Fruit fly (Drosophila melanogaster) whole organism, embryonic: ENCODE data around the gene CG32793.

Source experiments
- BEAF-32 ChIP-seq: fragments of 200-800 bp; sonication (Bioruptor generic); optimal IDR thresholded peaks from 3 replicates; lab custom pipeline; 2017; ENCODE audit warnings: missing biosample characterization, missing genetic modification characterization, mild to moderate bottlenecking, moderate library complexity, missing genetic modification reagents
- Bgb ChIP-seq: fragments of 200-800 bp; sonication (Bioruptor generic); IDR thresholded peaks from 2 replicates; pipeline ENCODE4 v1.3.6; 2022; ENCODE audit warnings: missing biosample characterization, missing genetic modification characterization; ENCODE audit not compliant: partially characterized antibody
- CG10147 ChIP-seq: fragments of 200-800 bp; sonication (Bioruptor generic); optimal IDR thresholded peaks from 2 replicates; lab custom pipeline; 2019; ENCODE audit warnings: missing biosample characterization, mild to moderate bottlenecking, missing genetic modification characterization, moderate library complexity
- CG11247 ChIP-seq: fragments of 200-800 bp; sonication (Bioruptor generic); IDR thresholded peaks from 2 replicates; pipeline ENCODE4 v1.3.6; 2022; ENCODE audit warnings: missing biosample characterization, missing genetic modification characterization
- CG11504 ChIP-seq: fragments of 200-800 bp; sonication (Bioruptor generic); optimal IDR thresholded peaks from 3 replicates; lab custom pipeline; 2019; ENCODE audit warnings: missing biosample characterization, mild to moderate bottlenecking, missing genetic modification characterization, moderate library complexity
- CG14710 ChIP-seq: fragments of 200-800 bp; sonication (Bioruptor generic); optimal IDR thresholded peaks from 3 replicates; lab custom pipeline; 2019; ENCODE audit warnings: missing biosample characterization, mild to moderate bottlenecking, missing genetic modification characterization, moderate library complexity
- CG14965 ChIP-seq: fragments of 200-800 bp; sonication (Bioruptor generic); optimal IDR thresholded peaks from 2 replicates; lab custom pipeline; 2016; ENCODE audit warnings: missing biosample characterization, missing genetic modification characterization, borderline replicate concordance
- CG1647 ChIP-seq: fragments of 200-800 bp; sonication (Bioruptor generic); optimal IDR thresholded peaks from 3 replicates; lab custom pipeline; 2016; ENCODE audit warnings: missing biosample characterization, missing genetic modification characterization
- CG17568 ChIP-seq: fragments of 200-800 bp; sonication (Bioruptor generic); optimal IDR thresholded peaks from 2 replicates; lab custom pipeline; 2018; ENCODE audit warnings: missing biosample characterization, mild to moderate bottlenecking, missing genetic modification characterization, moderate library complexity
- CG3065 ChIP-seq: fragments of 200-800 bp; sonication (Bioruptor generic); optimal IDR thresholded peaks from 2 replicates; lab custom pipeline; 2016; ENCODE audit warnings: missing biosample characterization, missing genetic modification characterization
- CG34224 ChIP-seq: fragments of 200-800 bp; sonication (Bioruptor generic); IDR thresholded peaks from 3 replicates; pipeline ENCODE4 v1.3.6; 2022; ENCODE audit warnings: missing biosample characterization, missing genetic modification characterization; ENCODE audit not compliant: partially characterized antibody
- CG6175 ChIP-seq: fragments of 200-800 bp; sonication (Bioruptor generic); IDR thresholded peaks from 3 replicates; pipeline ENCODE4 v1.3.6; 2022; ENCODE audit warnings: missing biosample characterization, missing genetic modification characterization
- CG6813 ChIP-seq: fragments of 200-800 bp; sonication (Bioruptor generic); optimal IDR thresholded peaks from 2 replicates; lab custom pipeline; 2017; ENCODE audit warnings: missing biosample characterization, missing genetic modification characterization, mild to moderate bottlenecking, moderate library complexity, missing genetic modification reagents
- CG6854 ChIP-seq: fragments of 200-800 bp; sonication (Bioruptor generic); optimal IDR thresholded peaks from 3 replicates; lab custom pipeline; 2017; ENCODE audit warnings: missing biosample characterization, mild to moderate bottlenecking, missing genetic modification characterization
- CG7372 ChIP-seq: fragments of 200-800 bp; sonication (Bioruptor generic); IDR thresholded peaks from 2 replicates; pipeline ENCODE4 v1.3.6; 2022; ENCODE audit warnings: missing biosample characterization, missing genetic modification characterization
- CG7786 ChIP-seq: fragments of 200-800 bp; sonication (Bioruptor generic); optimal IDR thresholded peaks from 2 replicates; lab custom pipeline; 2016; ENCODE audit warnings: missing biosample characterization, missing genetic modification characterization
- CG9437 ChIP-seq: fragments of 200-800 bp; sonication (Bioruptor generic); optimal IDR thresholded peaks from 2 replicates; lab custom pipeline; 2018; ENCODE audit warnings: missing biosample characterization, mild to moderate bottlenecking, missing genetic modification characterization
- Dek ChIP-seq: fragments of 200-800 bp; sonication (Bioruptor generic); optimal IDR thresholded peaks from 3 replicates; lab custom pipeline; 2019; ENCODE audit warnings: missing biosample characterization, mild to moderate bottlenecking, missing genetic modification characterization, moderate library complexity
- Dll ChIP-seq: fragments of 200-800 bp; sonication (Bioruptor generic); IDR thresholded peaks from 4 replicates; pipeline ENCODE4 v1.3.6; 2022; ENCODE audit warnings: missing biosample characterization, missing genetic modification characterization; ENCODE audit not compliant: partially characterized antibody
- Doc3 ChIP-seq: fragments of 200-800 bp; sonication (Bioruptor generic); IDR thresholded peaks from 3 replicates; pipeline ENCODE4 v1.3.6; 2022; ENCODE audit warnings: missing biosample characterization, missing genetic modification characterization; ENCODE audit not compliant: partially characterized antibody
- Eip74EF ChIP-seq, 2 experiments: fragments of 200-800 bp in 1 of 2; fragments of >200 bp in 1 of 2; sonication (Bioruptor generic) in 1 of 2; optimal IDR thresholded peaks; 2 replicates each; lab custom pipeline; 2017 to 2019; ENCODE audit warnings: missing biosample characterization in 2 of 2, missing genetic modification characterization in 2 of 2, mild to moderate bottlenecking in 1 of 2, moderate library complexity in 1 of 2
- Ets97D ChIP-seq: fragments of 200-800 bp; sonication (Bioruptor generic); optimal IDR thresholded peaks from 3 replicates; lab custom pipeline; 2016; ENCODE audit warnings: missing biosample characterization, missing genetic modification characterization
- HHEX ChIP-seq: fragments of 200-800 bp; sonication (Bioruptor generic); optimal IDR thresholded peaks from 3 replicates; lab custom pipeline; 2017; ENCODE audit warnings: missing biosample characterization, mild to moderate bottlenecking, missing genetic modification characterization, missing genetic modification reagents
- Med ChIP-seq: fragments of 200-800 bp; sonication (Bioruptor generic); peaks from one replicate; lab custom pipeline; 2016; ENCODE audit warnings: missing biosample characterization, missing genetic modification characterization, mild to moderate bottlenecking, inconsistent platforms, moderate library complexity
- Opbp ChIP-seq: fragments of 200-800 bp; sonication (Bioruptor generic); IDR thresholded peaks from 3 replicates; pipeline ENCODE4 v1.3.6; 2022; ENCODE audit warnings: missing biosample characterization, missing genetic modification characterization; ENCODE audit not compliant: partially characterized antibody
- TFAM ChIP-seq: fragments of 200-800 bp; sonication (Bioruptor generic); optimal IDR thresholded peaks from 2 replicates; lab custom pipeline; 2017; ENCODE audit warnings: missing biosample characterization, missing genetic modification characterization, inconsistent platforms
- Taf1 ChIP-seq: fragments of 200-800 bp; sonication (Bioruptor generic); IDR thresholded peaks from 2 replicates; pipeline ENCODE4 v1.3.6; 2022; ENCODE audit warnings: missing biosample characterization, missing genetic modification characterization
- abd-A ChIP-seq: fragments of 200-800 bp; sonication (Bioruptor generic); optimal IDR thresholded peaks from 3 replicates; lab custom pipeline; 2019; ENCODE audit warnings: missing biosample characterization, mild to moderate bottlenecking, missing genetic modification characterization, moderate library complexity
- amos ChIP-seq: fragments of 200-800 bp; sonication (Bioruptor generic); IDR thresholded peaks from 2 replicates; pipeline ENCODE4 v1.3.6; 2022; ENCODE audit warnings: missing biosample characterization, missing genetic modification characterization; ENCODE audit not compliant: partially characterized antibody
- aop ChIP-seq: fragments of 200-800 bp; sonication (Bioruptor generic); IDR thresholded peaks from 2 replicates; pipeline ENCODE4 v1.3.6; 2022; ENCODE audit warnings: missing biosample characterization, missing genetic modification characterization
- ato ChIP-seq: fragments of 200-800 bp; sonication (Bioruptor generic); IDR thresholded peaks from 2 replicates; pipeline ENCODE4 v1.3.6; 2022; ENCODE audit warnings: missing biosample characterization, missing genetic modification characterization; ENCODE audit not compliant: partially characterized antibody
- bbx ChIP-seq: fragments of 200-800 bp; sonication (Bioruptor generic); IDR thresholded peaks from 2 replicates; pipeline ENCODE4 v1.3.6; 2022; ENCODE audit warnings: missing biosample characterization, missing genetic modification characterization; ENCODE audit not compliant: partially characterized antibody
- bigmax ChIP-seq: fragments of 200-800 bp; sonication (Bioruptor generic); optimal IDR thresholded peaks from 2 replicates; lab custom pipeline; 2018; ENCODE audit warnings: missing biosample characterization, mild to moderate bottlenecking, missing genetic modification characterization
- crp ChIP-seq, 2 experiments: fragments of 200-800 bp; sonication (Bioruptor generic); optimal IDR thresholded peaks; 2 replicates in 1 of 2; 3 replicates in 1 of 2; lab custom pipeline; 2017; ENCODE audit warnings: missing biosample characterization in 2 of 2, missing genetic modification characterization in 2 of 2, mild to moderate bottlenecking in 1 of 2, moderate library complexity in 1 of 2
- da ChIP-seq: fragments of 200-800 bp; sonication (Bioruptor generic); optimal IDR thresholded peaks from 2 replicates; lab custom pipeline; 2016; ENCODE audit warnings: missing biosample characterization, missing genetic modification characterization
- grn ChIP-seq: fragments of 200-800 bp; sonication (Bioruptor generic); optimal IDR thresholded peaks from 3 replicates; lab custom pipeline; 2017; ENCODE audit warnings: missing biosample characterization, missing genetic modification characterization
- kah ChIP-seq: fragments of 200-800 bp; sonication (Bioruptor generic); optimal IDR thresholded peaks from 2 replicates; lab custom pipeline; 2018; ENCODE audit warnings: missing biosample characterization, mild to moderate bottlenecking, missing genetic modification characterization
- knrl ChIP-seq: fragments of 200-800 bp; sonication (Bioruptor generic); IDR thresholded peaks from 3 replicates; pipeline ENCODE4 v1.3.6; 2022; ENCODE audit warnings: missing biosample characterization, missing genetic modification characterization; ENCODE audit not compliant: partially characterized antibody
- salm ChIP-seq: fragments of 200-800 bp; sonication (Bioruptor generic); optimal IDR thresholded peaks from 2 replicates; lab custom pipeline; 2018; ENCODE audit warnings: missing biosample characterization, mild to moderate bottlenecking, missing genetic modification characterization
- sens ChIP-seq: fragments of 200-800 bp; sonication (Bioruptor generic); peaks from one replicate; lab custom pipeline; 2016; ENCODE audit warnings: missing biosample characterization, missing genetic modification characterization
- seq ChIP-seq: fragments of 200-800 bp; sonication (Bioruptor generic); IDR thresholded peaks from 2 replicates; pipeline ENCODE4 v1.3.6; 2022; ENCODE audit warnings: missing biosample characterization, missing genetic modification characterization
- shn ChIP-seq: fragments of 200-800 bp; sonication (Bioruptor generic); optimal IDR thresholded peaks from 3 replicates; lab custom pipeline; 2016; ENCODE audit warnings: missing biosample characterization, missing genetic modification characterization
- stwl ChIP-seq: fragments of 200-800 bp; sonication (Bioruptor generic); optimal IDR thresholded peaks from 3 replicates; lab custom pipeline; 2018; ENCODE audit warnings: missing biosample characterization, mild to moderate bottlenecking, missing genetic modification characterization, moderate library complexity
- tap ChIP-seq: fragments of 200-800 bp; optimal IDR thresholded peaks from 3 replicates; lab custom pipeline; 2019; ENCODE audit warnings: missing biosample characterization, mild to moderate bottlenecking, missing genetic modification characterization, moderate library complexity
- trem ChIP-seq: fragments of 200-800 bp; optimal IDR thresholded peaks from 3 replicates; lab custom pipeline; 2019; ENCODE audit warnings: missing biosample characterization, mild to moderate bottlenecking, missing genetic modification characterization, moderate library complexity
- unc-4 ChIP-seq: fragments of 200-800 bp; sonication (Bioruptor generic); IDR thresholded peaks from 2 replicates; pipeline ENCODE4 v1.3.6; 2022; ENCODE audit warnings: missing biosample characterization, missing genetic modification characterization; ENCODE audit not compliant: partially characterized antibody
- vfl ChIP-seq: fragments of 200-800 bp; sonication (Bioruptor generic); optimal IDR thresholded peaks from 2 replicates; lab custom pipeline; 2016; ENCODE audit warnings: missing biosample characterization, missing genetic modification characterization
- vnd ChIP-seq: fragments of 200-800 bp; sonication (Bioruptor generic); IDR thresholded peaks from 3 replicates; pipeline ENCODE4 v1.3.6; 2022; ENCODE audit warnings: missing biosample characterization, missing genetic modification characterization; ENCODE audit not compliant: partially characterized antibody
- zfh2 ChIP-seq: fragments of 200-800 bp; sonication (Bioruptor generic); optimal IDR thresholded peaks from 2 replicates; lab custom pipeline; 2016; ENCODE audit warnings: missing biosample characterization, missing genetic modification characterization

CG32793 gene

dm6 chrX:2949114-2949513 is 19.5 kb downstream of the CG32793 start (continued):
- TF ChIP-seq bbx (peak; percentile 80), Opbp (GFP tag; lab: Robert Waterston, UW) (peak; percentile 67; the same call in 2 of the 3 replicates), CG11504 (tag; lab: Kevin White, UChicago) (peak; percentile 95), zfh2 (GFP tag; lab: Kevin White, UChicago) (no peak), CG6175 (GFP tag; lab: Robert Waterston, UW) (no peak), grn (peak; percentile 61), vnd (GFP tag; lab: Robert Waterston, UW) (peak; percentile 41; the same call in 1 of the 3 replicates), crp (GFP tag; optimal IDR thresholded peaks at IDR 0.05; lab: Kevin White, UChicago) (no peak), CG17568 (GFP tag; lab: Kevin White, UChicago) (no peak), CG7372 (GFP tag; lab: Robert Waterston, UW) (no peak), Bgb (peak; percentile 72), CG11247 (no peak), HHEX (no peak), TFAM (GFP tag; lab: Kevin White, UChicago) (no peak), shn (GFP tag; lab: Kevin White, UChicago) (no peak), stwl (tag; lab: Kevin White, UChicago) (peak; percentile 77), Ets97D (GFP tag; lab: Kevin White, UChicago) (peak; percentile 3), kah (peak; percentile 97), unc-4 (peak; percentile 70), CG9437 (GFP tag; lab: Kevin White, UChicago) (no peak), BEAF-32 (peak; percentile 72), salm (no peak), CG3065 (no peak), CG10147 (GFP tag; lab: Kevin White, UChicago) (no peak), CG6854 (no peak), Dll (GFP tag; lab: Robert Waterston, UW) (peak; percentile 73), Med (GFP tag; lab: Kevin White, UChicago) (peak; percentile 62), CG6813 (GFP tag; lab: Kevin White, UChicago) (no peak), seq (GFP tag; lab: Robert Waterston, UW) (no peak), amos (GFP tag; lab: Robert Waterston, UW) (peak; percentile 82), vfl (GFP tag; lab: Kevin White, UChicago) (no peak), da (GFP tag; lab: Kevin White, UChicago) (no peak), knrl (GFP tag; lab: Robert Waterston, UW) (peak; percentile 69), CG7786 (GFP tag; lab: Kevin White, UChicago) (no peak), CG14965 (GFP tag; lab: Kevin White, UChicago) (no peak), Taf1 (GFP tag; lab: Robert Waterston, UW) (no peak), CG34224 (peak; percentile 62; the same call in 2 of the 3 replicates), Eip74EF (GFP tag; optimal IDR thresholded peaks at IDR 0.05; lab: Kevin White, UChicago) (no peak), ato (GFP tag; lab: Robert Waterston, UW) (peak; percentile 30; the same call in 1 of the 2 replicates), bigmax (no peak), CG1647 (GFP tag; lab: Kevin White, UChicago) (no peak), tap (tag; lab: Kevin White, UChicago) (peak; percentile 28), Dek (tag; lab: Kevin White, UChicago) (no peak), Doc3 (GFP tag; lab: Robert Waterston, UW) (peak; percentile 54; the same call in 2 of the 3 replicates), abd-A (tag; lab: Kevin White, UChicago) (no peak), CG14710 (tag; lab: Kevin White, UChicago) (peak; percentile 5), trem (tag; lab: Kevin White, UChicago) (peak; percentile 31), sens (GFP tag; lab: Kevin White, UChicago) (peak; percentile 78), aop (GFP tag; lab: Robert Waterston, UW) (no peak)
